Fruit fly (Drosophila melanogaster) whole organism: Measurements from ENCODE around the gene CG13449.

Source experiments
- CG8478 ChIP-seq: fragments of >200 bp; optimal IDR thresholded peaks from 2 replicates; lab custom pipeline; 2018; ENCODE audit warnings: inconsistent platforms
- pan ChIP-seq: fragments of >200 bp; optimal IDR thresholded peaks from 2 replicates; lab custom pipeline; 2017
- usp ChIP-seq: fragments of >200 bp; optimal IDR thresholded peaks from 2 replicates; lab custom pipeline; 2017; ENCODE audit warnings: missing biosample characterization, missing genetic modification characterization, mixed read lengths

DNA sequence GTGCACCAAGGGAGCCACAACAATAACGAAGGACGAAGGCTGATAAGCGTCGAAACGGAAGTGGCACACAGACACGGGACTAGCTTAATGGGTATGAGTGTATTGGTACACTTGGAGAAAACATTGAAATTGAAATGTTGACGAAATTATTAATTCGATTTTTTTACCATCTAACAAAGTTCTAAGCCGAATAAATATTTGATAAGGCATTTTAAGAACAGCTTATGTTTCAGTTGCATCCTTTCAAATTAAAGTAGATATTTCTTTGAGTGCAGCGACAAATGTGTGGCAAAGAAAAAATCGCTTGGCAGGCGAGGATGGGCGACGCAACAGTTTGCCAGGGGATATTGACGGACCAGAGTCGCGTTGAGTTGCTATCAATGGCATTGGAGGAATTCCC lies 27.4 kb upstream of the CG13449 start:
- no peak for TF ChIP-seq pan (lab: Kevin White, UChicago)
- no peak for TF ChIP-seq CG8478 (lab: Kevin White, UChicago)
- no peak for TF ChIP-seq usp (GFP tag; lab: Kevin White, UChicago)
